Worm (Caenorhabditis elegans): Measurements from ENCODE around the gene dat-1.
A peak's percentile ranks its signal among the peaks of the same experiment; 100 is the strongest.

The dat-1 gene

DNA sequence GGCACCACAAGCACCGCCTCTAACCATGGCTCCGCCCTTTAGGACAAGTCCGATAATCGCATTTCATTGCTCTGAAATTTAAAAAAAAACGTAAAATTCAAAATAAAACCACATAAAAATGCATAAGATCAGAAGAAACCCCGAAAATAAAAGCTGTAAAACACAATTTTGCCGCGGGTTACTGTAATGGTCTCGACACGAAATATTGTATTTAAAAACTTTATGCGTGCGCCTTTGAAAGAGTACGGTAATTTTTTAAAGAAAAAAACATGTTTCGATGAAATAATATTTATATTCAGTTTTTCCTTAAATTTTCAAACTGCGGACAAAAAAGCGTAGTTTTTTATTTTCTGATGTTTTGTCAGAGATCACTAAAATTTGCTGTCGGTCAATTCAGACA lies 14.1 kb upstream of the dat-1 start, which contains the start of gene rnr-1:
Gene rnr-1 (minus strand): TSS at position 77 of the 400 bp plus-strand sequence.
- no peak for TF ChIP-seq lin-29 (GFP tag; IDR thresholded peaks at IDR 0.05)
- no peak for TF ChIP-seq lim-7 (GFP tag; IDR thresholded peaks at IDR 0.05)
- TF ChIP-seq lsy-2 (tag; optimal IDR thresholded peaks at IDR 0.05) = peak in 1 of 2 experiments; percentile 59
- TF ChIP-seq aha-1 (tag) = peak; percentile 59
- TF ChIP-seq lin-38 (GFP tag; IDR thresholded peaks at IDR 0.05) = peak; percentile 45; the same call in 1 of the 2 replicates
- peak; percentile 39 for TF ChIP-seq F49E8.2 (tag; optimal IDR thresholded peaks at IDR 0.05; ENCODE audit: borderline replicate concordance)

DNA sequence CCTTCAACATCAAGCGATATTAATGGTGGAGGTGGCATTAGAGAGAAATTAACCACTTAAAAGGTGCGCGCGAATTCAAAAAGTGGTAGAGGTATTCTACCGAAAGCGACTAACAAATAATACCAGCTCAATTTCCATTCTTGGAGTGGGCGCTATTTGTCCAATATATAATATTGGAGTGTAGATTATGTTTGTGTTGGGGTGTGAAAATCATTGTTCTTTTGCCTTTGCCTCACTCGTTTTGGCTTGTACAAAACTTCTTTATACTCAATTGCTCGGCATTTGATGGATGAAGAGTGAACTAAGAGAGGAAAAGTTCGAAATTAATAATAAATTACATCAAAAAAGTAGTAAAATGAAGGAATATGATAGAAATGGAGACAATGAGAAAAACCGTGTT lies 11.6 kb upstream of the dat-1 start, which contains the start of gene T23G5.3:
Gene T23G5.3 (minus strand): TSS at position 101 of the 400 bp plus-strand sequence.
- TF ChIP-seq aha-1 (tag) = peak; percentile 56
- TF ChIP-seq nhr-10 (tag; optimal IDR thresholded peaks at IDR 0.05) = no peak
- TF ChIP-seq lin-29 (GFP tag; IDR thresholded peaks at IDR 0.05) = no peak
- no peak for TF ChIP-seq sdz-12 (GFP tag; optimal IDR thresholded peaks at IDR 0.05)
- TF ChIP-seq nhr-237 (tag; optimal IDR thresholded peaks at IDR 0.05) = no peak
- no peak for TF ChIP-seq nhr-42 (GFP tag; IDR thresholded peaks at IDR 0.05)
- TF ChIP-seq ama-1 (optimal IDR thresholded peaks at IDR 0.05) = no peak

DNA sequence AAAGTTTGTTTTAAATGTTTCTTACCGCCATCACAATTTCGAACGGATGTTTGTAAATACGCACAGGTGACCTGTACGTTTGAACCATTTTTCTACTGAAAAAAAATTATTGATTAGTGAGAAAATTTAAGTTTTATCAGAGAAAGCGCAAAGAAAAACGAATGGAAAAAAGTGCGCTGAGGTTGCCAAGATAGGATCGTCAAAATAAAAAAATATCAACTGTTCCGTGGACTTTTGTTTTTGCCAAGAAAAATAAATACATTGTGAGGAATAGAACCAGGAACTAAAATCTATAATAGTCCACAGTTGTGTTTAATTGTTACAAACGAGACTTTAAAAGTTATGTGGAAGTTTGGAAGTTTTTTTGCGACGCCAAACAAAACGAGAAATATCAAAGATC lies 6.5 kb upstream of the dat-1 start, which contains the start of gene T23G5.2:
Gene T23G5.2 (minus strand): TSS at position 101 of the 400 bp plus-strand sequence.
- TF ChIP-seq ces-1 (GFP tag; optimal IDR thresholded peaks at IDR 0.05) (no peak), nhr-42 (GFP tag; IDR thresholded peaks at IDR 0.05) (no peak), aha-1 (tag) (peak; percentile 57)

DNA sequence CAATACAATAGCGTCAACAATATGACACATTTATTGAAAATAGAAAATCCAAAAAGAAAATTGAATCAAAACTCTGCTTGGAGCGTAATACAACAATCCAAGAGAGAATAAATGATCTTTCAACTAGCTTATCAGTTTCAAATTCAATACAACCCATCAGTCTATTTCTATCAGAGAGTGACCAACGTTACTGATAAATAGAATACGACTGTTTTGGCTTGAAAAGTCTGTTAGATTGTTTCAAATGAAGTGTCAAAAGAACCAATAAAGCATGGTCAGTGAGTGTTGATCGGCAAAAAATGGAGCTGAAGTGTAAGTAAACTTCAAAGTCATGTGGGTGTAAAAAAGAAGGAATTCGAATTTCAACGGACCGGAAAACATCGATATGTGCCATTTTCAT lies 5.1 kb upstream of the dat-1 start:
- peak; percentile 5 for TF ChIP-seq dve-1 (tag; optimal IDR thresholded peaks at IDR 0.05; ENCODE audit: insufficient read depth)
- no peak for TF ChIP-seq daf-16 (GFP tag; optimal IDR thresholded peaks at IDR 0.05)
- peak; percentile 85 for TF ChIP-seq daf-16 (tag; optimal IDR thresholded peaks at IDR 0.05)
- TF ChIP-seq T20F7.1 (GFP tag; optimal IDR thresholded peaks at IDR 0.05) = no peak
- TF ChIP-seq aha-1 (tag) = no peak
- TF ChIP-seq nhr-28 (tag; optimal IDR thresholded peaks at IDR 0.05) = peak; percentile 40
- peak; percentile 23 for TF ChIP-seq hlh-11 (tag; optimal IDR thresholded peaks at IDR 0.05)
- TF ChIP-seq zip-2 (tag; optimal IDR thresholded peaks at IDR 0.05) = no peak
- peak; percentile 74 for TF ChIP-seq pqm-1 (tag; optimal IDR thresholded peaks at IDR 0.05)

DNA sequence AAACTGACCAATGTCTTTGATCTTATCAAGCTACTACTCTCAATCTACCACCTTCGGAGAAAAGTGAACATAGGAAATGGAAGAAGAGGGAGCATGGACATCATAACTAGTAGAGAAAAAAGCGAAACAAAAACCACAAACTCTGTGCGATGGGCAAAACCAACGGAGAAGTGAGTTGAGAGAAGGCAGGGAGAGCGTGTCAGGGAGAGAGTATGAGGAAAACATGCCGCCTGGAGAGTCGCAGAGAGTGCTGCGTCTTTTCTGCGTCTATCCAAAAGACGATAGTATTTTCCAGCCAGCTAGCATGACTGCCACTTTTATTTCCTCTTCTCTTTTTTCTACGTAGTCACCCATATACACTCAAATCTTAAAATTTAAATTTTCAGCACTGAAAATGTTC lies 2.8 kb upstream of the dat-1 start, which contains the start of gene saeg-2:
Gene saeg-2 (plus strand): TSS at position 381 of the 400 bp plus-strand sequence.
- TF ChIP-seq egl-43 (GFP tag; IDR thresholded peaks at IDR 0.05) (0 out of 2 replicates have a peak, but pooled peaks have one; percentile 51), attf-4 (tag; optimal IDR thresholded peaks at IDR 0.05) (no peak), hlh-11 (tag; optimal IDR thresholded peaks at IDR 0.05) (peak; percentile 78), mxl-3 (GFP tag; optimal IDR thresholded peaks at IDR 0.05) (peak; percentile 75), fos-1 (tag; optimal IDR thresholded peaks at IDR 0.05) (no peak), lir-3 (tag; optimal IDR thresholded peaks at IDR 0.05) (no peak), skn-1 (tag; optimal IDR thresholded peaks at IDR 0.05) (no peak), aha-1 (tag) (peak; percentile 93), nhr-237 (tag; optimal IDR thresholded peaks at IDR 0.05) (no peak), cey-2 (tag; optimal IDR thresholded peaks at IDR 0.05; ENCODE audit: borderline replicate concordance, insufficient read depth) (no peak), daf-12 (tag; optimal IDR thresholded peaks at IDR 0.05) (no peak), dpl-1 (GFP tag; optimal IDR thresholded peaks at IDR 0.05) (peak; percentile 31), nhr-11 (tag; optimal IDR thresholded peaks at IDR 0.05) (no peak), T26A8.4 (GFP tag; IDR thresholded peaks at IDR 0.05) (peak; percentile 39; the same call in 1 of the 2 replicates), lin-39 (tag; optimal IDR thresholded peaks at IDR 0.05) (no peak), madf-5 (GFP tag; IDR thresholded peaks at IDR 0.05) (no peak), zip-11 (GFP tag; IDR thresholded peaks at IDR 0.05) (no peak), set-16 (GFP tag; IDR thresholded peaks at IDR 0.05) (no peak), R02D3.7 (tag; optimal IDR thresholded peaks at IDR 0.05) (no peak), mdt-29 (GFP tag; IDR thresholded peaks at IDR 0.05) (no peak), ceh-62 (tag; optimal IDR thresholded peaks at IDR 0.05) (no peak), hmg-1.1 (GFP tag; IDR thresholded peaks at IDR 0.05) (peak; percentile 62), lin-29 (GFP tag; IDR thresholded peaks at IDR 0.05) (no peak), mes-2 (tag; optimal IDR thresholded peaks at IDR 0.05; ENCODE audit: poor library complexity, severe bottlenecking) (peak; percentile 34), dmd-9 (GFP tag; IDR thresholded peaks at IDR 0.05) (no peak), mep-1 (tag; optimal IDR thresholded peaks at IDR 0.05) (peak; percentile 52), rbr-2 (tag; optimal IDR thresholded peaks at IDR 0.05) (peak; percentile 34), hif-1 (tag; optimal IDR thresholded peaks at IDR 0.05) (peak in 1 of 2 experiments; percentile 15), nhr-28 (tag; optimal IDR thresholded peaks at IDR 0.05) (peak; percentile 36)
